Worm (Caenorhabditis elegans) whole organism, L4 larva: ENCODE data around the gene C06A6.4.

ENCODE experiments used
- F26F4.8 ChIP-seq: fragments of 200-800 bp; sonication (Bioruptor generic); conservative IDR thresholded peaks from 2 replicates; pipeline ENCODE4 v1.3.6; 2022; ENCODE audit warnings: missing genetic modification characterization, missing compliant biosample characterization
- Y48G9A.11 ChIP-seq: fragments of 200-800 bp; sonication (Bioruptor generic); IDR thresholded peaks from 2 replicates; pipeline ENCODE4 v1.3.6; 2022; ENCODE audit warnings: missing genetic modification reagents, missing genetic modification characterization, missing compliant biosample characterization
- arid-1 ChIP-seq: fragments of 200-800 bp; sonication (Bioruptor generic); conservative IDR thresholded peaks from 2 replicates; pipeline ENCODE4 v1.3.6; 2022; ENCODE audit warnings: missing genetic modification reagents, missing genetic modification characterization, missing compliant biosample characterization
- ceh-20 ChIP-seq: fragments of 200-800 bp; sonication (Bioruptor generic); IDR thresholded peaks from 2 replicates; pipeline ENCODE4 v1.3.6; 2022; ENCODE audit warnings: missing genetic modification reagents, missing genetic modification characterization, missing compliant biosample characterization
- duxl-1 ChIP-seq: sonication (generic microtip); optimal IDR thresholded peaks from 2 replicates; lab custom pipeline; 2016; ENCODE audit warnings: mild to moderate bottlenecking, missing genetic modification characterization, moderate library complexity, missing compliant biosample characterization; ENCODE audit not compliant: poor library complexity
- fkh-10 ChIP-seq: fragments of 150-350 bp; optimal IDR thresholded peaks from 2 replicates; lab custom pipeline; 2014; ENCODE audit warnings: missing biosample characterization, missing genetic modification reagents, missing genetic modification characterization
- gei-8 ChIP-seq: fragments of 200-800 bp; sonication (Bioruptor generic); optimal IDR thresholded peaks from 2 replicates; lab custom pipeline; 2018; ENCODE audit warnings: mild to moderate bottlenecking, missing genetic modification characterization, missing compliant biosample characterization
- lin-15B ChIP-seq: fragments of 150-350 bp; sonication (generic microtip); optimal IDR thresholded peaks from 3 replicates; lab custom pipeline; 2014; ENCODE audit warnings: missing biosample characterization, missing genetic modification characterization
- mdl-1 ChIP-seq, 2 experiments: fragments of 150-350 bp in 1 of 2; sonication (generic microtip) in 1 of 2; optimal IDR thresholded peaks; 2 replicates each; lab custom pipeline; 2014 to 2017; ENCODE audit warnings: missing biosample characterization in 2 of 2, missing genetic modification characterization in 2 of 2
- nhr-25 ChIP-seq: sonication (generic microtip); optimal IDR thresholded peaks from 2 replicates; lab custom pipeline; 2017; ENCODE audit warnings: missing genetic modification characterization, mild to moderate bottlenecking, missing compliant biosample characterization, antibody characterized with exemption, moderate library complexity, borderline replicate concordance; ENCODE audit not compliant: insufficient read depth
- nhr-77 ChIP-seq: fragments of 150-350 bp; optimal IDR thresholded peaks from 2 replicates; lab custom pipeline; 2014; ENCODE audit warnings: missing biosample characterization, missing genetic modification characterization
- pqm-1 ChIP-seq: sonication (generic microtip); optimal IDR thresholded peaks from 2 replicates; lab custom pipeline; 2017; ENCODE audit warnings: missing biosample characterization, missing genetic modification characterization
- snpc-1.2 ChIP-seq: fragments of 200-800 bp; sonication (Bioruptor generic); IDR thresholded peaks from 2 replicates; pipeline ENCODE4 v1.3.6; 2022; ENCODE audit warnings: missing genetic modification reagents, missing genetic modification characterization, missing compliant biosample characterization

DNA sequence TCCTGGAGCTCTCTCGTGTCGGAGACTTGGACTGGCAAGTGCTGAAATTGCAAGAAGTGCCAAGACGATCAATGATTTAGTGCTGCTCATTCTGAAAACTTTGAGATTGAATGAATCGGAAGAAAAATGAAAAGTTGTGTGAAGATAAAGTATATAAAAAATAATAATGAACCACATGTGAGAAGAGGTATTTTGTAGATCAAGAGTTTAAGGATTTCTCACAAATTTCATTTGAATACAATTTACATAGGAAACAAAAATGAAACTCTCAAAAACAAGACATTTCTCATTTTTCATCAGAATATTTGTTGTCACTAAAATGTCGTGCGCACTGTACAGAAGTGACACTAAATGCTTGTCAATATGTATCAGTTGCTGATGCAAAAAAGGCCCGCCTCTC lies 6.6 kb downstream of the C06A6.4 start, which contains the start of gene T14A8.2:
- no peak for TF ChIP-seq pqm-1
- no peak for TF ChIP-seq snpc-1.2 (GFP tag; lab: Robert Waterston, UW)
- TF ChIP-seq mdl-1 (tag; optimal IDR thresholded peaks at IDR 0.05; lab: Kevin White, UChicago) = no peak
- no peak for TF ChIP-seq F26F4.8 (GFP tag; lab: Robert Waterston, UW)
- TF ChIP-seq lin-15B (tag; lab: Kevin White, UChicago) = no peak
- TF ChIP-seq nhr-77 (tag; lab: Kevin White, UChicago) = no peak
- TF ChIP-seq fkh-10 (GFP tag; lab: Kevin White, UChicago) = no peak
- no peak for TF ChIP-seq ceh-20
- no peak for TF ChIP-seq arid-1 (GFP tag; lab: Robert Waterston, UW)
- TF ChIP-seq gei-8 (GFP tag; lab: Kevin White, UChicago) = no peak
- no peak for TF ChIP-seq nhr-25 (tag; lab: Kevin White, UChicago)
- no peak for TF ChIP-seq Y48G9A.11
- TF ChIP-seq duxl-1 (tag; lab: Kevin White, UChicago) = no peak
